Worm (Caenorhabditis elegans) whole organism, L2 larva: ENCODE data around the gene hsp-1.

Experiments
- C34F6.9 ChIP-seq: fragments of 150-350 bp; optimal IDR thresholded peaks from 2 replicates; lab custom pipeline; 2014; ENCODE audit warnings: missing biosample characterization, missing genetic modification characterization
- F13H6.1 ChIP-seq: sonication (generic microtip); optimal IDR thresholded peaks from 2 replicates; lab custom pipeline; 2016; ENCODE audit warnings: missing genetic modification characterization, missing compliant biosample characterization
- Y55F3AM.14 ChIP-seq: fragments of 200-800 bp; sonication (Bioruptor generic); optimal IDR thresholded peaks from 2 replicates; lab custom pipeline; 2018; ENCODE audit warnings: mild to moderate bottlenecking, missing genetic modification characterization, missing compliant biosample characterization
- ZK546.5 ChIP-seq: sonication (generic microtip); optimal IDR thresholded peaks from 2 replicates; lab custom pipeline; 2017; ENCODE audit warnings: missing biosample characterization, missing genetic modification characterization
- alr-1 ChIP-seq: fragments of 150-350 bp; optimal IDR thresholded peaks from 2 replicates; lab custom pipeline; 2014; ENCODE audit warnings: missing biosample characterization, missing genetic modification characterization
- aly-2 ChIP-seq: fragments of 150-350 bp; optimal IDR thresholded peaks from 2 replicates; lab custom pipeline; 2014; ENCODE audit warnings: missing biosample characterization, missing genetic modification characterization
- ama-1 ChIP-seq: fragments of 150-350 bp; optimal IDR thresholded peaks from 2 replicates; lab custom pipeline; 2018; ENCODE audit warnings: inconsistent platforms
- blmp-1 ChIP-seq: sonication (generic microtip); optimal IDR thresholded peaks from 2 replicates; lab custom pipeline; 2017; ENCODE audit warnings: missing genetic modification characterization, mild to moderate bottlenecking, missing compliant biosample characterization, antibody characterized with exemption, moderate library complexity; ENCODE audit not compliant: insufficient read depth
- ceh-16 ChIP-seq: fragments of 150-350 bp; optimal IDR thresholded peaks from 2 replicates; lab custom pipeline; 2014; ENCODE audit warnings: missing biosample characterization, missing genetic modification characterization
- ceh-82 ChIP-seq: fragments of 150-350 bp; optimal IDR thresholded peaks from 2 replicates; lab custom pipeline; 2014; ENCODE audit warnings: missing biosample characterization, missing genetic modification characterization
- crh-2 ChIP-seq: sonication (generic microtip); optimal IDR thresholded peaks from 2 replicates; lab custom pipeline; 2017; ENCODE audit warnings: missing biosample characterization, missing genetic modification characterization
- dmd-4 ChIP-seq: sonication (generic microtip); optimal IDR thresholded peaks from 2 replicates; lab custom pipeline; 2017; ENCODE audit warnings: missing biosample characterization, missing genetic modification characterization
- egl-27 ChIP-seq: sonication (generic microtip); optimal IDR thresholded peaks from 3 replicates; lab custom pipeline; 2017; ENCODE audit warnings: missing biosample characterization, missing genetic modification reagents, missing genetic modification characterization
- elt-3 ChIP-seq: sonication (generic microtip); optimal IDR thresholded peaks from 2 replicates; lab custom pipeline; 2017; ENCODE audit warnings: missing biosample characterization, missing genetic modification characterization
- fos-1 ChIP-seq: fragments of 150-350 bp; optimal IDR thresholded peaks from 2 replicates; lab custom pipeline; 2014; ENCODE audit warnings: missing biosample characterization, missing genetic modification characterization
- lin-11 ChIP-seq: fragments of 150-350 bp; sonication (generic microtip); optimal IDR thresholded peaks from 2 replicates; lab custom pipeline; 2014; ENCODE audit warnings: missing biosample characterization, missing genetic modification characterization, inconsistent platforms, mixed read lengths
- lin-13 ChIP-seq: fragments of 150-350 bp; optimal IDR thresholded peaks from 2 replicates; lab custom pipeline; 2014; ENCODE audit warnings: missing biosample characterization, missing genetic modification reagents, missing genetic modification characterization
- lin-39 ChIP-seq: fragments of 150-350 bp; optimal IDR thresholded peaks from 2 replicates; lab custom pipeline; 2014; ENCODE audit warnings: missing biosample characterization, missing genetic modification reagents, missing genetic modification characterization
- lsy-2 ChIP-seq, 2 experiments: fragments of 150-350 bp in 1 of 2; sonication (generic microtip) in 1 of 2; optimal IDR thresholded peaks; 2 replicates each; lab custom pipeline; 2014 to 2017; ENCODE audit warnings: missing biosample characterization in 2 of 2, missing genetic modification characterization in 2 of 2
- mab-5 ChIP-seq: fragments of 150-350 bp; optimal IDR thresholded peaks from 2 replicates; lab custom pipeline; 2014; ENCODE audit warnings: missing biosample characterization, missing genetic modification characterization
- nhr-10 ChIP-seq: sonication (generic microtip); optimal IDR thresholded peaks from 2 replicates; lab custom pipeline; 2017; ENCODE audit warnings: missing biosample characterization, missing genetic modification characterization
- nhr-12 ChIP-seq: fragments of 150-350 bp; optimal IDR thresholded peaks from 2 replicates; lab custom pipeline; 2014; ENCODE audit warnings: missing biosample characterization, missing genetic modification characterization
- nhr-129 ChIP-seq: fragments of 150-350 bp; optimal IDR thresholded peaks from 2 replicates; lab custom pipeline; 2014; ENCODE audit warnings: missing biosample characterization, missing genetic modification characterization
- nhr-21 ChIP-seq: fragments of 150-350 bp; optimal IDR thresholded peaks from 2 replicates; lab custom pipeline; 2014; ENCODE audit warnings: missing biosample characterization, missing genetic modification characterization
- nhr-237 ChIP-seq: fragments of 150-350 bp; optimal IDR thresholded peaks from 2 replicates; lab custom pipeline; 2014; ENCODE audit warnings: missing biosample characterization, missing genetic modification characterization
- nhr-25 ChIP-seq: fragments of 150-350 bp; sonication (generic microtip); optimal IDR thresholded peaks from 3 replicates; lab custom pipeline; 2014; ENCODE audit warnings: missing biosample characterization, missing genetic modification characterization
- nhr-6 ChIP-seq: fragments of 150-350 bp; optimal IDR thresholded peaks from 2 replicates; lab custom pipeline; 2014; ENCODE audit warnings: missing biosample characterization, missing genetic modification characterization
- nhr-77 ChIP-seq: fragments of 150-350 bp; optimal IDR thresholded peaks from 2 replicates; lab custom pipeline; 2014; ENCODE audit warnings: missing biosample characterization, missing genetic modification characterization
- peb-1 ChIP-seq: fragments of 150-350 bp; optimal IDR thresholded peaks from 2 replicates; lab custom pipeline; 2014; ENCODE audit warnings: missing biosample characterization, missing genetic modification characterization
- sem-4 ChIP-seq: fragments of 150-350 bp; optimal IDR thresholded peaks from 2 replicates; lab custom pipeline; 2014; ENCODE audit warnings: missing biosample characterization, missing genetic modification reagents, missing genetic modification characterization
- skn-1 ChIP-seq: sonication (generic microtip); optimal IDR thresholded peaks from 2 replicates; lab custom pipeline; 2017; ENCODE audit warnings: missing biosample characterization, missing genetic modification characterization
- sma-3 ChIP-seq: sonication (generic microtip); optimal IDR thresholded peaks from 2 replicates; lab custom pipeline; 2016; ENCODE audit warnings: missing genetic modification reagents, missing genetic modification characterization, missing compliant biosample characterization
- sma-9 ChIP-seq, 2 experiments: fragments of 150-350 bp in 1 of 2; sonication (generic microtip) in 1 of 2; optimal IDR thresholded peaks; 2 replicates each; lab custom pipeline; 2014 to 2016; ENCODE audit warnings: missing genetic modification characterization in 2 of 2, mild to moderate bottlenecking in 1 of 2, missing biosample characterization in 1 of 2, missing compliant biosample characterization in 1 of 2, missing genetic modification reagents in 1 of 2, moderate library complexity in 1 of 2
- snpc-4 ChIP-seq: fragments of 150-350 bp; optimal IDR thresholded peaks from 2 replicates; lab custom pipeline; 2014; ENCODE audit warnings: missing biosample characterization, missing genetic modification characterization
- unc-39 ChIP-seq: fragments of 150-350 bp; optimal IDR thresholded peaks from 2 replicates; lab custom pipeline; 2014; ENCODE audit warnings: missing biosample characterization, missing genetic modification characterization
- unc-55 ChIP-seq: fragments of 150-350 bp; sonication (generic microtip); optimal IDR thresholded peaks from 3 replicates; lab custom pipeline; 2014; ENCODE audit warnings: missing biosample characterization, missing genetic modification reagents, missing genetic modification characterization
- unc-62 ChIP-seq: fragments of 150-350 bp; optimal IDR thresholded peaks from 2 replicates; lab custom pipeline; 2014; ENCODE audit warnings: missing biosample characterization, missing genetic modification reagents, missing genetic modification characterization
- zag-1 ChIP-seq: fragments of 150-350 bp; optimal IDR thresholded peaks from 2 replicates; lab custom pipeline; 2014; ENCODE audit warnings: missing biosample characterization, missing genetic modification characterization
- ztf-4 ChIP-seq: fragments of 150-350 bp; optimal IDR thresholded peaks from 2 replicates; lab custom pipeline; 2014; ENCODE audit warnings: missing biosample characterization, missing genetic modification characterization

The hsp-1 gene

ce11 chrIV:17281060-17282021 is 2.6 kb downstream of the hsp-1 start (continued):
- peak; percentile 52 for TF ChIP-seq sma-9 (GFP tag; optimal IDR thresholded peaks at IDR 0.05; lab: Kevin White, UChicago)
- no peak for TF ChIP-seq sma-9 (tag; optimal IDR thresholded peaks at IDR 0.05; lab: Kevin White, UChicago)
- peak; percentile 93 for TF ChIP-seq crh-2 (tag; lab: Kevin White, UChicago)
- TF ChIP-seq nhr-12 (tag; lab: Kevin White, UChicago), result no peak
- TF ChIP-seq mab-5 (tag; lab: Kevin White, UChicago), result no peak
- no peak for TF ChIP-seq nhr-21
- peak; percentile 66 for TF ChIP-seq sem-4 (tag; lab: Kevin White, UChicago)
- TF ChIP-seq ama-1 (lab: Kevin White, UChicago), result peak; percentile 99
- no peak for TF ChIP-seq nhr-10 (tag; lab: Kevin White, UChicago)
- TF ChIP-seq lin-39, result no peak
- TF ChIP-seq ztf-4 (tag; lab: Kevin White, UChicago), result peak; percentile 95
- TF ChIP-seq, all 48 proteins: peak for 22

- no peak for TF ChIP-seq mab-5 (tag; lab: Kevin White, UChicago)
- TF ChIP-seq unc-39 (tag; lab: Kevin White, UChicago), result no peak
- TF ChIP-seq aly-2 (tag; lab: Kevin White, UChicago), result no peak
- no peak for TF ChIP-seq ZK546.5
- TF ChIP-seq sem-4 (tag; lab: Kevin White, UChicago), result no peak
- no peak for TF ChIP-seq sma-9 (GFP tag; optimal IDR thresholded peaks at IDR 0.05; lab: Kevin White, UChicago)
- TF ChIP-seq sma-9 (tag; optimal IDR thresholded peaks at IDR 0.05; lab: Kevin White, UChicago), result no peak
- TF ChIP-seq zag-1 (tag; lab: Kevin White, UChicago), result no peak
- TF ChIP-seq dmd-4 (tag; lab: Kevin White, UChicago), result no peak
- no peak for TF ChIP-seq peb-1
- TF ChIP-seq sma-3 (GFP tag; lab: Kevin White, UChicago), result no peak
- TF ChIP-seq lin-13 (GFP tag; lab: Kevin White, UChicago), result no peak
These were observed 5.3 kb downstream of the hsp-1 start, which contains the start of gene nra-1 for ce11 chrIV:17284099-17284498. Gene nra-1 (minus strand): TSS chrIV:17284199.

- TF ChIP-seq C34F6.9 (tag; lab: Kevin White, UChicago), result peak; percentile 52
- TF ChIP-seq unc-62 (GFP tag; lab: Kevin White, UChicago), result no peak
- no peak for TF ChIP-seq ama-1 (lab: Kevin White, UChicago)
- peak in 1 of 2 experiments; percentile 56 for TF ChIP-seq lsy-2 (tag; optimal IDR thresholded peaks at IDR 0.05; lab: Kevin White, UChicago)
- no peak for TF ChIP-seq blmp-1 (tag; lab: Kevin White, UChicago)
- TF ChIP-seq nhr-25 (tag; lab: Kevin White, UChicago), result no peak
- TF ChIP-seq nhr-237 (tag; lab: Kevin White, UChicago), result no peak
- TF ChIP-seq dmd-4 (tag; lab: Kevin White, UChicago), result no peak
- TF ChIP-seq nhr-129 (tag; lab: Kevin White, UChicago), result peak; percentile 50
- TF ChIP-seq nhr-21, result no peak
- no peak for TF ChIP-seq skn-1 (tag; lab: Kevin White, UChicago)
- TF ChIP-seq F13H6.1, result no peak
- TF ChIP-seq snpc-4, result no peak
- no peak for TF ChIP-seq alr-1 (tag; lab: Kevin White, UChicago)
- peak; percentile 91 for TF ChIP-seq unc-55 (GFP tag; lab: Kevin White, UChicago)
- TF ChIP-seq aly-2 (tag; lab: Kevin White, UChicago), result no peak
- no peak for TF ChIP-seq fos-1
- peak; percentile 7 for TF ChIP-seq lin-13 (GFP tag; lab: Kevin White, UChicago)
- peak; percentile 69 for TF ChIP-seq crh-2 (tag; lab: Kevin White, UChicago)
- no peak for TF ChIP-seq ceh-82 (tag; lab: Kevin White, UChicago)
- no peak for TF ChIP-seq Y55F3AM.14 (GFP tag; lab: Kevin White, UChicago)
- no peak for TF ChIP-seq nhr-10 (tag; lab: Kevin White, UChicago)
- no peak for TF ChIP-seq nhr-12 (tag; lab: Kevin White, UChicago)
- no peak for TF ChIP-seq mab-5 (tag; lab: Kevin White, UChicago)
- no peak for TF ChIP-seq nhr-6
- no peak for TF ChIP-seq lin-11 (tag; lab: Kevin White, UChicago)
- no peak for TF ChIP-seq egl-27 (tag; lab: Kevin White, UChicago)
- TF ChIP-seq ceh-16 (tag; lab: Kevin White, UChicago), result no peak
- TF ChIP-seq nhr-77 (tag; lab: Kevin White, UChicago), result no peak
- no peak for TF ChIP-seq ZK546.5
- TF ChIP-seq sem-4 (tag; lab: Kevin White, UChicago), result no peak
- no peak for TF ChIP-seq sma-3 (GFP tag; lab: Kevin White, UChicago)
- TF ChIP-seq peb-1, result no peak
- TF ChIP-seq elt-3 (tag; lab: Kevin White, UChicago), result no peak
- TF ChIP-seq ztf-4 (tag; lab: Kevin White, UChicago), result peak; percentile 18
- peak; percentile 66 for TF ChIP-seq sma-9 (GFP tag; optimal IDR thresholded peaks at IDR 0.05; lab: Kevin White, UChicago)
- TF ChIP-seq sma-9 (tag; optimal IDR thresholded peaks at IDR 0.05; lab: Kevin White, UChicago), result no peak
- TF ChIP-seq lin-39, result no peak
- peak; percentile 31 for TF ChIP-seq zag-1 (tag; lab: Kevin White, UChicago)
These were observed 6.5 kb downstream of the hsp-1 start for ce11 chrIV:17285263-17285662.
